Worm (Caenorhabditis elegans): ENCODE results near the gene clec-263.

Gene clec-263

ce11 chrV:20574314-20574713 is at the start of gene clec-263:
Gene clec-263 (plus strand): TSS chrV:20574614.
- TF ChIP-seq unc-130 (GFP tag; optimal IDR thresholded peaks at IDR 0.05): no peak
- TF ChIP-seq unc-62 (GFP tag; optimal IDR thresholded peaks at IDR 0.05 in 1 of 2): peak in 1 of 2 experiments; percentile 11
- TF ChIP-seq unc-62 (tag; optimal IDR thresholded peaks at IDR 0.05): no peak
- no peak for TF ChIP-seq saeg-2 (GFP tag; IDR thresholded peaks at IDR 0.05)
- TF ChIP-seq madf-9 (GFP tag; conservative IDR thresholded peaks at IDR 0.05): no peak
- TF ChIP-seq rbr-2 (tag; optimal IDR thresholded peaks at IDR 0.05): no peak
- TF ChIP-seq dpl-1 (GFP tag; optimal IDR thresholded peaks at IDR 0.05): no peak

- TF ChIP-seq nhr-28 (tag; optimal IDR thresholded peaks at IDR 0.05) (peak; percentile 84), pqm-1 (tag; optimal IDR thresholded peaks at IDR 0.05) (peak; percentile 81), skn-1 (tag; optimal IDR thresholded peaks at IDR 0.05) (no peak), php-3 (GFP tag; IDR thresholded peaks at IDR 0.05) (peak; percentile 68), nhr-6 (tag; optimal IDR thresholded peaks at IDR 0.05) (peak; percentile 15), daf-19 (GFP tag; conservative IDR thresholded peaks at IDR 0.05) (no peak), aha-1 (tag) (no peak), ctbp-1 (GFP tag; IDR thresholded peaks at IDR 0.05) (no peak), dmd-6 (GFP tag; IDR thresholded peaks at IDR 0.05) (peak; percentile 44; the same call in 1 of the 2 replicates), daf-16 (GFP tag; optimal IDR thresholded peaks at IDR 0.05) (no peak), daf-16 (tag; optimal IDR thresholded peaks at IDR 0.05) (peak; percentile 60)
Measured at ce11 chrV:20525816-20526459, 48.5 kb upstream of the clec-263 start, which contains the start of the genes srh-166 and Y38H6C.24. Gene srh-166 (minus strand): TSS chrV:20525866. Gene Y38H6C.24 (plus strand): TSS chrV:20526435.

ce11 chrV:20527493-20527892 is 46.9 kb upstream of the clec-263 start, which contains the start of gene Y38H6C.13:
Gene Y38H6C.13 (plus strand): TSS chrV:20527793.
- TF ChIP-seq ceh-28 (tag; optimal IDR thresholded peaks at IDR 0.05) (no peak), F37D6.2 (tag; optimal IDR thresholded peaks at IDR 0.05) (no peak), unc-130 (GFP tag; optimal IDR thresholded peaks at IDR 0.05) (no peak), nhr-76 (tag; optimal IDR thresholded peaks at IDR 0.05) (no peak), nhr-111 (GFP tag; optimal IDR thresholded peaks at IDR 0.05) (no peak), ces-1 (GFP tag; optimal IDR thresholded peaks at IDR 0.05) (no peak), php-3 (GFP tag; IDR thresholded peaks at IDR 0.05) (no peak), lir-3 (tag; optimal IDR thresholded peaks at IDR 0.05) (no peak)

- TF ChIP-seq nhr-76 (tag; optimal IDR thresholded peaks at IDR 0.05) (no peak), zag-1 (tag; optimal IDR thresholded peaks at IDR 0.05) (no peak)
Measured at ce11 chrV:20534072-20534471, 40.3 kb upstream of the clec-263 start, which contains the start of gene famh-161. Gene famh-161 (minus strand): TSS chrV:20534172.

ce11 chrV:20536208-20536607 is 38.2 kb upstream of the clec-263 start, which contains the start of gene Y38H6C.15:
Gene Y38H6C.15 (minus strand): TSS chrV:20536308.
- no peak for TF ChIP-seq ceh-62 (tag; optimal IDR thresholded peaks at IDR 0.05)
- TF ChIP-seq tag-97 (GFP tag; IDR thresholded peaks at IDR 0.05): no peak
- TF ChIP-seq mep-1 (tag; optimal IDR thresholded peaks at IDR 0.05): no peak
- TF ChIP-seq nhr-6 (tag; optimal IDR thresholded peaks at IDR 0.05): no peak
- TF ChIP-seq ceh-32 (tag; optimal IDR thresholded peaks at IDR 0.05; ENCODE audit: poor library complexity): no peak
- TF ChIP-seq nhr-42 (GFP tag; IDR thresholded peaks at IDR 0.05): no peak
- no peak for TF ChIP-seq T26A8.4 (GFP tag; IDR thresholded peaks at IDR 0.05)
- no peak for TF ChIP-seq ctbp-1 (GFP tag; IDR thresholded peaks at IDR 0.05)
- no peak for TF ChIP-seq ceh-44 (GFP tag; IDR thresholded peaks at IDR 0.05)
- no peak for TF ChIP-seq unc-62 (GFP tag; optimal IDR thresholded peaks at IDR 0.05 in 1 of 2)
- TF ChIP-seq unc-62 (tag; optimal IDR thresholded peaks at IDR 0.05): no peak
- no peak for TF ChIP-seq lin-1 (GFP tag; IDR thresholded peaks at IDR 0.05)
- no peak for TF ChIP-seq ama-1 (optimal IDR thresholded peaks at IDR 0.05)
- TF ChIP-seq Y48G9A.11 (GFP tag; IDR thresholded peaks at IDR 0.05): no peak
- TF ChIP-seq spr-1 (tag; optimal IDR thresholded peaks at IDR 0.05): no peak
- TF ChIP-seq ZK546.5 (tag; optimal IDR thresholded peaks at IDR 0.05): no peak
- no peak for TF ChIP-seq snpc-4 (tag; optimal IDR thresholded peaks at IDR 0.05)
- no peak for TF ChIP-seq nhr-76 (tag; optimal IDR thresholded peaks at IDR 0.05)
- no peak for TF ChIP-seq pha-4 (GFP tag; IDR thresholded peaks at IDR 0.05)
- TF ChIP-seq pha-4 (tag; optimal IDR thresholded peaks at IDR 0.05): no peak
- TF ChIP-seq hlh-11 (tag; optimal IDR thresholded peaks at IDR 0.05): no peak
- TF ChIP-seq R02D3.7 (tag; optimal IDR thresholded peaks at IDR 0.05): no peak

Measured in whole organism, L4 larva.